Worm (Caenorhabditis elegans) whole organism, mixed stage, embryonic: ENCODE results near the gene Y110A2AL.4.

Experiments
- blmp-1 ChIP-seq: fragments of 150-350 bp; optimal IDR thresholded peaks from 2 replicates; lab custom pipeline; 2014; ENCODE audit warnings: missing biosample characterization, missing genetic modification characterization
- ces-1 ChIP-seq: fragments of 150-350 bp; optimal IDR thresholded peaks from 2 replicates; lab custom pipeline; 2014; ENCODE audit warnings: missing biosample characterization, missing genetic modification reagents, missing genetic modification characterization
- elt-1 ChIP-seq: sonication (generic microtip); optimal IDR thresholded peaks from 2 replicates; lab custom pipeline; 2017; ENCODE audit warnings: missing genetic modification characterization, mild to moderate bottlenecking, missing compliant biosample characterization, antibody characterized with exemption, moderate library complexity, borderline replicate concordance; ENCODE audit not compliant: insufficient read depth
- lin-13 ChIP-seq: fragments of 150-350 bp; optimal IDR thresholded peaks from 2 replicates; lab custom pipeline; 2014; ENCODE audit warnings: missing biosample characterization, missing genetic modification characterization
- lin-32 ChIP-seq: fragments of 200-800 bp; sonication (Bioruptor generic); optimal IDR thresholded peaks from 2 replicates; lab custom pipeline; 2018; ENCODE audit warnings: mild to moderate bottlenecking, missing genetic modification characterization, missing compliant biosample characterization
- lsy-2 ChIP-seq: fragments of 150-350 bp; optimal IDR thresholded peaks from 2 replicates; lab custom pipeline; 2014; ENCODE audit warnings: missing biosample characterization, missing genetic modification characterization
- mls-2 ChIP-seq: sonication (generic microtip); optimal IDR thresholded peaks from 2 replicates; lab custom pipeline; 2016; ENCODE audit warnings: mild to moderate bottlenecking, missing genetic modification characterization, moderate library complexity, missing compliant biosample characterization
- nhr-12 ChIP-seq: fragments of 150-350 bp; optimal IDR thresholded peaks from 2 replicates; lab custom pipeline; 2014; ENCODE audit warnings: missing biosample characterization, missing genetic modification characterization
- nhr-2 ChIP-seq: fragments of 150-350 bp; optimal IDR thresholded peaks from 2 replicates; lab custom pipeline; 2014; ENCODE audit warnings: missing biosample characterization, missing genetic modification characterization
- nhr-237 ChIP-seq: fragments of 150-350 bp; optimal IDR thresholded peaks from 2 replicates; lab custom pipeline; 2014; ENCODE audit warnings: missing biosample characterization, missing genetic modification characterization
- nhr-28 ChIP-seq: fragments of 150-350 bp; optimal IDR thresholded peaks from 2 replicates; lab custom pipeline; 2014; ENCODE audit warnings: missing biosample characterization, missing genetic modification characterization
- nhr-76 ChIP-seq: sonication (generic microtip); optimal IDR thresholded peaks from 2 replicates; lab custom pipeline; 2017; ENCODE audit warnings: missing biosample characterization, missing genetic modification characterization
- sem-2 ChIP-seq: fragments of 200-800 bp; sonication (Bioruptor generic); optimal IDR thresholded peaks from 2 replicates; lab custom pipeline; 2018; ENCODE audit warnings: mild to moderate bottlenecking, missing genetic modification characterization, missing compliant biosample characterization
- snpc-4 ChIP-seq: fragments of 150-350 bp; optimal IDR thresholded peaks from 2 replicates; lab custom pipeline; 2014; ENCODE audit warnings: missing biosample characterization, missing genetic modification characterization

DNA sequence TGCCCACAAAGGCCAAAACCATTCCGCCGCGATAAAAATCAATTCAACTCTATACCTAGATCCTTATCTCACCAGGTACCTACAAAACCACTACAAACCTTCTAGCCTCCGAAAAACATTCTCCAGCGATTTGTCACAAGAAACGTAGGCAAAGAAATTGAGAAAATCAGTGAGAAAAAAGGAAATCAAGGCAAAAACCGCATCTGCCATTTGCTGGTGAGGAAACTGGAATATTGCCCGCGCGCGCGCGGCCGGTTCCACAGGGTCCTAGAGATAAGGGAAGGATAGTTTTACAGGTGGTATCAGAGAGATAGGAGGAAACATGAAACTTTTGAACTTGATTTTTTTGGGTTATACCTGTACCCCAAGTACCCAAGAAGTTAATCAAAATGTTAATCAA lies 18.5 kb downstream of the Y110A2AL.4 start:
- TF ChIP-seq nhr-12 (tag; lab: Kevin White, UChicago): no peak
- no peak for TF ChIP-seq lsy-2 (tag; lab: Kevin White, UChicago)
- no peak for TF ChIP-seq nhr-237 (tag; lab: Kevin White, UChicago)
- TF ChIP-seq ces-1 (GFP tag; lab: Kevin White, UChicago): no peak
- TF ChIP-seq nhr-76 (tag; lab: Kevin White, UChicago): no peak
- TF ChIP-seq snpc-4: no peak
- TF ChIP-seq lin-13 (tag; lab: Kevin White, UChicago): no peak
- TF ChIP-seq blmp-1 (tag; lab: Kevin White, UChicago): no peak
- TF ChIP-seq sem-2: no peak
- TF ChIP-seq lin-32 (GFP tag; lab: Kevin White, UChicago): no peak
- no peak for TF ChIP-seq mls-2 (tag; lab: Kevin White, UChicago)
- TF ChIP-seq nhr-28 (tag; lab: Kevin White, UChicago): no peak
- no peak for TF ChIP-seq nhr-2 (tag; lab: Kevin White, UChicago)
- TF ChIP-seq elt-1 (tag; lab: Kevin White, UChicago): peak; percentile 49
